Fruit fly (Drosophila melanogaster) whole organism, embryonic: ENCODE data around the gene alphaTub67C.

Source experiments
- Abd-B ChIP-seq: fragments of 200-800 bp; sonication (Bioruptor generic); optimal IDR thresholded peaks from 2 replicates; lab custom pipeline; 2018; ENCODE audit warnings: missing biosample characterization, mild to moderate bottlenecking, missing genetic modification characterization, moderate library complexity
- Bgb ChIP-seq: fragments of 200-800 bp; sonication (Bioruptor generic); IDR thresholded peaks from 2 replicates; pipeline ENCODE4 v1.3.6; 2022; ENCODE audit warnings: missing biosample characterization, missing genetic modification characterization; ENCODE audit not compliant: partially characterized antibody
- CG10267 ChIP-seq: fragments of 200-800 bp; sonication (Bioruptor generic); optimal IDR thresholded peaks from 2 replicates; lab custom pipeline; 2018; ENCODE audit warnings: missing biosample characterization, mild to moderate bottlenecking, missing genetic modification characterization, moderate library complexity
- CG10274 ChIP-seq: fragments of 200-800 bp; sonication (Bioruptor generic); optimal IDR thresholded peaks from 3 replicates; lab custom pipeline; 2017; ENCODE audit warnings: missing biosample characterization, mild to moderate bottlenecking, missing genetic modification characterization
- CG11695 ChIP-seq: fragments of 200-800 bp; sonication (Bioruptor generic); IDR thresholded peaks from 3 replicates; pipeline ENCODE4 v1.3.6; 2022; ENCODE audit warnings: missing biosample characterization, missing genetic modification characterization
- CG12071 ChIP-seq: fragments of 200-800 bp; sonication (Bioruptor generic); optimal IDR thresholded peaks from 3 replicates; lab custom pipeline; 2018; ENCODE audit warnings: missing biosample characterization, mild to moderate bottlenecking, missing genetic modification characterization
- CG12104 ChIP-seq: fragments of 200-800 bp; sonication (Bioruptor generic); optimal IDR thresholded peaks from 3 replicates; lab custom pipeline; 2016; ENCODE audit warnings: missing biosample characterization, missing genetic modification characterization
- CG14441 ChIP-seq: fragments of 200-800 bp; sonication (Bioruptor generic); IDR thresholded peaks from 2 replicates; pipeline ENCODE4 v1.3.6; 2022; ENCODE audit warnings: missing biosample characterization, missing genetic modification characterization
- CG14965 ChIP-seq: fragments of 200-800 bp; sonication (Bioruptor generic); optimal IDR thresholded peaks from 2 replicates; lab custom pipeline; 2016; ENCODE audit warnings: missing biosample characterization, missing genetic modification characterization, borderline replicate concordance
- CG15011 ChIP-seq: fragments of 200-800 bp; sonication (Bioruptor generic); optimal IDR thresholded peaks from 3 replicates; lab custom pipeline; 2018; ENCODE audit warnings: missing biosample characterization, mild to moderate bottlenecking, missing genetic modification characterization
- CG15269 ChIP-seq: fragments of 200-800 bp; sonication (Bioruptor generic); optimal IDR thresholded peaks from 2 replicates; lab custom pipeline; 2018; ENCODE audit warnings: missing biosample characterization, mild to moderate bottlenecking, missing genetic modification characterization, moderate library complexity
- CG16779 ChIP-seq: fragments of 200-800 bp; sonication (Bioruptor generic); IDR thresholded peaks from 2 replicates; pipeline ENCODE4 v1.3.6; 2022; ENCODE audit warnings: missing biosample characterization, missing genetic modification characterization
- CG17829 ChIP-seq: fragments of 200-800 bp; optimal IDR thresholded peaks from 2 replicates; lab custom pipeline; 2019; ENCODE audit warnings: missing biosample characterization, mild to moderate bottlenecking, missing genetic modification characterization, moderate library complexity
- CG2116 ChIP-seq: fragments of 200-800 bp; sonication (Bioruptor generic); optimal IDR thresholded peaks from 3 replicates; lab custom pipeline; 2018; ENCODE audit warnings: missing biosample characterization, mild to moderate bottlenecking, missing genetic modification characterization
- CG2889 ChIP-seq: fragments of 200-800 bp; sonication (Bioruptor generic); IDR thresholded peaks from 3 replicates; pipeline ENCODE4 v1.3.6; 2022; ENCODE audit warnings: missing biosample characterization, missing genetic modification characterization
- CG31224 ChIP-seq: fragments of 200-800 bp; sonication (Bioruptor generic); IDR thresholded peaks from 2 replicates; pipeline ENCODE4 v1.3.6; 2022; ENCODE audit warnings: missing biosample characterization, missing genetic modification characterization
- CG32772 ChIP-seq: fragments of 200-800 bp; sonication (Bioruptor generic); IDR thresholded peaks from 2 replicates; pipeline ENCODE4 v1.3.6; 2022; ENCODE audit warnings: missing biosample characterization, missing genetic modification characterization
- CG33213 ChIP-seq: fragments of 200-800 bp; sonication (Bioruptor generic); optimal IDR thresholded peaks from 3 replicates; lab custom pipeline; 2016; ENCODE audit warnings: missing biosample characterization, missing genetic modification characterization
- CG3726 ChIP-seq: fragments of 200-800 bp; sonication (Bioruptor generic); IDR thresholded peaks from 3 replicates; pipeline ENCODE4, ENCODE4 v1.3.6; 2022; ENCODE audit warnings: missing biosample characterization, missing genetic modification characterization
- CG4404 ChIP-seq: fragments of 200-800 bp; sonication (Bioruptor generic); IDR thresholded peaks from 2 replicates; pipeline ENCODE4 v1.3.6; 2022; ENCODE audit warnings: missing biosample characterization, missing genetic modification characterization
- Drgx ChIP-seq: fragments of 200-800 bp; sonication (Bioruptor generic); IDR thresholded peaks from 2 replicates; pipeline ENCODE4 v1.3.6; 2022; ENCODE audit warnings: missing biosample characterization, missing genetic modification characterization
- Ets65A ChIP-seq: fragments of 200-800 bp; sonication (Bioruptor generic); peaks from one replicate; lab custom pipeline; 2016; ENCODE audit warnings: missing biosample characterization, missing genetic modification characterization
- H15 ChIP-seq: fragments of 200-800 bp; sonication (Bioruptor generic); IDR thresholded peaks from 3 replicates; pipeline ENCODE4 v1.3.6; 2022; ENCODE audit warnings: missing biosample characterization, missing genetic modification characterization
- HHEX ChIP-seq: fragments of 200-800 bp; sonication (Bioruptor generic); optimal IDR thresholded peaks from 3 replicates; lab custom pipeline; 2017; ENCODE audit warnings: missing biosample characterization, mild to moderate bottlenecking, missing genetic modification characterization, missing genetic modification reagents
- HLH3B ChIP-seq: fragments of 200-800 bp; sonication (Bioruptor generic); IDR thresholded peaks from 2 replicates; pipeline ENCODE4 v1.3.6; 2022; ENCODE audit warnings: missing biosample characterization, missing genetic modification characterization
- Kr ChIP-seq: fragments of 200-800 bp; sonication (Bioruptor generic); optimal IDR thresholded peaks from 2 replicates; lab custom pipeline; 2017; ENCODE audit warnings: missing biosample characterization, mild to moderate bottlenecking, missing genetic modification characterization
- Nf-YA ChIP-seq: fragments of 200-800 bp; sonication (Bioruptor generic); IDR thresholded peaks from 2 replicates; pipeline ENCODE4 v1.3.6; 2022; ENCODE audit warnings: missing biosample characterization, missing genetic modification characterization
- PHDP ChIP-seq: fragments of 200-800 bp; sonication (Bioruptor generic); optimal IDR thresholded peaks from 3 replicates; lab custom pipeline; 2018; ENCODE audit warnings: missing biosample characterization, mild to moderate bottlenecking, missing genetic modification characterization, moderate library complexity
- Ptx1 ChIP-seq: fragments of 200-800 bp; sonication (Bioruptor generic); IDR thresholded peaks from 2 replicates; pipeline ENCODE4 v1.3.6; 2022; ENCODE audit warnings: missing biosample characterization, missing genetic modification characterization
- Rx ChIP-seq: fragments of 200-800 bp; sonication (Bioruptor generic); IDR thresholded peaks from 2 replicates; pipeline ENCODE4 v1.3.6; 2022; ENCODE audit warnings: missing biosample characterization, missing genetic modification characterization
- Scr ChIP-seq: fragments of 200-800 bp; sonication (Bioruptor generic); IDR thresholded peaks from 2 replicates; pipeline ENCODE4 v1.3.6; 2022; ENCODE audit warnings: missing biosample characterization, missing genetic modification characterization; ENCODE audit not compliant: partially characterized antibody
- Xrp1 ChIP-seq: fragments of 200-800 bp; sonication (Bioruptor generic); IDR thresholded peaks from 2 replicates; pipeline ENCODE4 v1.3.6; 2022; ENCODE audit warnings: missing biosample characterization, missing genetic modification characterization
- al ChIP-seq: fragments of 200-800 bp; sonication (Bioruptor generic); IDR thresholded peaks from 2 replicates; pipeline ENCODE4 v1.3.6; 2022; ENCODE audit warnings: missing biosample characterization, missing genetic modification characterization
- bigmax ChIP-seq: fragments of 200-800 bp; sonication (Bioruptor generic); optimal IDR thresholded peaks from 2 replicates; lab custom pipeline; 2018; ENCODE audit warnings: missing biosample characterization, mild to moderate bottlenecking, missing genetic modification characterization
- caup ChIP-seq: fragments of 200-800 bp; sonication (Bioruptor generic); optimal IDR thresholded peaks from 3 replicates; lab custom pipeline; 2017; ENCODE audit warnings: missing biosample characterization, mild to moderate bottlenecking, missing genetic modification characterization, moderate library complexity; ENCODE audit not compliant: severe bottlenecking
- chm ChIP-seq: fragments of 200-800 bp; sonication (Bioruptor generic); IDR thresholded peaks from 2 replicates; pipeline ENCODE4 v1.3.6; 2022; ENCODE audit warnings: missing biosample characterization, missing genetic modification characterization
- ewg ChIP-seq: fragments of 200-800 bp; sonication (Bioruptor generic); optimal IDR thresholded peaks from 3 replicates; lab custom pipeline; 2017; ENCODE audit warnings: mild to moderate bottlenecking, missing biosample characterization, missing genetic modification reagents, missing genetic modification characterization
- fd102C ChIP-seq: fragments of 200-800 bp; sonication (Bioruptor generic); optimal IDR thresholded peaks from 2 replicates; lab custom pipeline; 2018; ENCODE audit warnings: missing biosample characterization, mild to moderate bottlenecking, missing genetic modification characterization, moderate library complexity
- grn ChIP-seq: fragments of 200-800 bp; sonication (Bioruptor generic); optimal IDR thresholded peaks from 3 replicates; lab custom pipeline; 2017; ENCODE audit warnings: missing biosample characterization, missing genetic modification characterization
- gt ChIP-seq: fragments of 200-800 bp; sonication (Bioruptor generic); IDR thresholded peaks from 2 replicates; pipeline ENCODE4 v1.3.6; 2022; ENCODE audit warnings: missing biosample characterization, missing genetic modification characterization
- ind ChIP-seq: fragments of 200-800 bp; sonication (Bioruptor generic); optimal IDR thresholded peaks from 3 replicates; lab custom pipeline; 2016; ENCODE audit warnings: missing biosample characterization, missing genetic modification characterization
- lmd ChIP-seq: fragments of 200-800 bp; sonication (Bioruptor generic); IDR thresholded peaks from 2 replicates; pipeline ENCODE4 v1.3.6; 2022; ENCODE audit warnings: missing biosample characterization, missing genetic modification characterization
- luna ChIP-seq: fragments of 200-800 bp; sonication (Bioruptor generic); optimal IDR thresholded peaks from 2 replicates; lab custom pipeline; 2016; ENCODE audit warnings: missing biosample characterization, missing genetic modification characterization
- pros ChIP-seq: fragments of 200-800 bp; sonication (Bioruptor generic); optimal IDR thresholded peaks from 3 replicates; lab custom pipeline; 2019; ENCODE audit warnings: missing biosample characterization, mild to moderate bottlenecking, missing genetic modification characterization, moderate library complexity
- row ChIP-seq: fragments of 200-800 bp; sonication (Bioruptor generic); IDR thresholded peaks from 3 replicates; pipeline ENCODE4 v1.3.6; 2022; ENCODE audit warnings: missing biosample characterization, missing genetic modification characterization
- schlank ChIP-seq: fragments of 200-800 bp; sonication (Bioruptor generic); optimal IDR thresholded peaks from 2 replicates; lab custom pipeline; 2018; ENCODE audit warnings: missing biosample characterization, mild to moderate bottlenecking, missing genetic modification characterization
- sim ChIP-seq: fragments of 200-800 bp; sonication (Bioruptor generic); IDR thresholded peaks from 2 replicates; pipeline ENCODE4 v1.3.6; 2022; ENCODE audit warnings: missing biosample characterization, missing genetic modification characterization
- stc ChIP-seq: fragments of 200-800 bp; sonication (Bioruptor generic); IDR thresholded peaks from 2 replicates; pipeline ENCODE4 v1.3.6; 2022; ENCODE audit warnings: missing biosample characterization, missing genetic modification characterization
- vvl ChIP-seq: fragments of 200-800 bp; sonication (Bioruptor generic); IDR thresholded peaks from 2 replicates; pipeline ENCODE4 v1.3.6; 2022; ENCODE audit warnings: missing biosample characterization, missing genetic modification characterization
- yki ChIP-seq: fragments of >200 bp; optimal IDR thresholded peaks from 3 replicates; lab custom pipeline; 2018

alphaTub67C gene

dm6 chr3L:9713828-9714536 is 32.9 kb downstream of the alphaTub67C start, which contains the start of gene vsg (continued):
- TF ChIP-seq Drgx (GFP tag; lab: Robert Waterston, UW) (peak; percentile 36; the same call in 1 of the 2 replicates), Ptx1 (GFP tag; lab: Robert Waterston, UW) (peak; percentile 79), vvl (peak; percentile 69), CG15269 (peak; percentile 86), CG12104 (GFP tag; lab: Kevin White, UChicago) (peak; percentile 85), Kr (GFP tag; lab: Kevin White, UChicago) (no peak), Ets65A (peak; percentile 95), Xrp1 (GFP tag; lab: Robert Waterston, UW) (peak; percentile 59), ewg (peak; percentile 59), CG31224 (GFP tag; lab: Robert Waterston, UW) (no peak; the same call in 1 of the 2 replicates), CG2116 (GFP tag; lab: Kevin White, UChicago) (peak; percentile 67), CG2889 (GFP tag; lab: Robert Waterston, UW) (no peak), caup (GFP tag; lab: Kevin White, UChicago) (peak; percentile 54), PHDP (tag; lab: Kevin White, UChicago) (peak; percentile 78), Bgb (GFP tag; lab: Robert Waterston, UW) (peak; percentile 92), CG14441 (peak; percentile 50), chm (peak; percentile 52; the same call in 1 of the 2 replicates), CG14965 (GFP tag; lab: Kevin White, UChicago) (no peak), CG15011 (GFP tag; lab: Kevin White, UChicago) (no peak), row (GFP tag; lab: Robert Waterston, UW) (peak; percentile 92), Nf-YA (peak; percentile 35; the same call in 1 of the 2 replicates), HLH3B (peak; percentile 61; the same call in 1 of the 2 replicates), HHEX (GFP tag; lab: Kevin White, UChicago) (peak; percentile 9), CG10267 (peak; percentile 84), stc (GFP tag; lab: Robert Waterston, UW) (peak; percentile 46; the same call in 1 of the 2 replicates), al (peak; percentile 43), CG10274 (GFP tag; lab: Kevin White, UChicago) (no peak), CG32772 (GFP tag; lab: Robert Waterston, UW) (peak; percentile 59; the same call in 1 of the 2 replicates), schlank (tag; lab: Kevin White, UChicago) (peak; percentile 19), pros (GFP tag; lab: Kevin White, UChicago) (peak; percentile 17), fd102C (GFP tag; lab: Kevin White, UChicago) (no peak), sim (no peak), Rx (no peak), Scr (GFP tag; lab: Robert Waterston, UW) (peak; percentile 83), CG11695 (GFP tag; lab: Robert Waterston, UW) (peak; percentile 67; the same call in 1 of the 3 replicates), Abd-B (peak; percentile 87), CG33213 (GFP tag; lab: Kevin White, UChicago) (peak; percentile 33), CG4404 (peak; percentile 71), CG3726 (GFP tag; lab: Robert Waterston, UW) (no peak), luna (GFP tag; lab: Kevin White, UChicago) (no peak), ind (GFP tag; lab: Kevin White, UChicago) (peak; percentile 72), CG17829 (peak; percentile 85), CG12071 (no peak), bigmax (GFP tag; lab: Kevin White, UChicago) (no peak), gt (GFP tag; lab: Robert Waterston, UW) (no peak), grn (GFP tag; lab: Kevin White, UChicago) (peak; percentile 1), H15 (peak; percentile 59; the same call in 2 of the 3 replicates), lmd (GFP tag; lab: Robert Waterston, UW) (peak; percentile 74), CG16779 (GFP tag; lab: Robert Waterston, UW) (0 out of 2 replicates have a peak, but pooled peaks have one; percentile 38), yki (lab: Kevin White, UChicago) (no peak)
